Worm (Caenorhabditis elegans) whole organism, L3 larva: ENCODE measurements around the gene ztf-16.

Experiments
- egl-27 ChIP-seq: sonication (generic microtip); optimal IDR thresholded peaks from 4 replicates; lab custom pipeline; 2017; ENCODE audit warnings: missing biosample characterization, missing genetic modification reagents, missing genetic modification characterization
- nhr-23 ChIP-seq: fragments of 150-350 bp; optimal IDR thresholded peaks from 2 replicates; lab custom pipeline; 2014; ENCODE audit warnings: missing biosample characterization, missing genetic modification reagents, missing genetic modification characterization
- zag-1 ChIP-seq: fragments of 150-350 bp; optimal IDR thresholded peaks from 2 replicates; lab custom pipeline; 2014; ENCODE audit warnings: missing biosample characterization, missing genetic modification characterization
- ztf-11 ChIP-seq: fragments of 150-350 bp; optimal IDR thresholded peaks from 2 replicates; lab custom pipeline; 2014; ENCODE audit warnings: missing biosample characterization, missing genetic modification characterization

- TF ChIP-seq ztf-11 (no peak), nhr-23 (tag; lab: Kevin White, UChicago) (no peak), zag-1 (tag; lab: Kevin White, UChicago) (no peak), egl-27 (tag; lab: Kevin White, UChicago) (no peak)
These were observed 17.3 kb downstream of the ztf-16 start for ce11 chrX:4794062-4794461.
